Worm (Caenorhabditis elegans) whole organism, L4 larva: ENCODE measurements around the gene T05H4.3.

Source experiments
- D1046.2 ChIP-seq: fragments of 200-800 bp; sonication (Bioruptor generic); IDR thresholded peaks from 2 replicates; pipeline ENCODE4 v1.3.6; 2022; ENCODE audit warnings: missing genetic modification characterization, missing compliant biosample characterization
- F44E2.7 ChIP-seq: fragments of 200-800 bp; sonication (Bioruptor generic); IDR thresholded peaks from 2 replicates; pipeline ENCODE4 v2.1.2; 2022; ENCODE audit warnings: missing genetic modification characterization, missing compliant biosample characterization
- F49E8.2 ChIP-seq: sonication (generic microtip); optimal IDR thresholded peaks from 2 replicates; lab custom pipeline; 2016; ENCODE audit warnings: missing compliant biosample characterization, mild to moderate bottlenecking, missing genetic modification characterization, borderline replicate concordance
- Y48G9A.11 ChIP-seq: fragments of 200-800 bp; sonication (Bioruptor generic); IDR thresholded peaks from 2 replicates; pipeline ENCODE4 v1.3.6; 2022; ENCODE audit warnings: missing genetic modification reagents, missing genetic modification characterization, missing compliant biosample characterization
- Y75B8A.6 ChIP-seq: fragments of 200-800 bp; sonication (Bioruptor generic); IDR thresholded peaks from 2 replicates; pipeline ENCODE4 v1.3.6; 2022; ENCODE audit warnings: missing genetic modification reagents, missing genetic modification characterization, missing compliant biosample characterization
- ZK337.2 ChIP-seq: fragments of 200-800 bp; sonication (Bioruptor generic); IDR thresholded peaks from 2 replicates; pipeline ENCODE4 v1.3.6; 2022; ENCODE audit warnings: missing genetic modification reagents, missing genetic modification characterization, missing compliant biosample characterization
- aha-1 ChIP-seq: fragments of 150-350 bp; peaks from one replicate; lab custom pipeline; 2014; ENCODE audit warnings: missing biosample characterization, missing genetic modification characterization
- ama-1 ChIP-seq: fragments of 150-350 bp; optimal IDR thresholded peaks from 2 replicates; lab custom pipeline; 2014; ENCODE audit warnings: inconsistent platforms, mixed read lengths
- arid-1 ChIP-seq: fragments of 200-800 bp; sonication (Bioruptor generic); conservative IDR thresholded peaks from 2 replicates; pipeline ENCODE4 v1.3.6; 2022; ENCODE audit warnings: missing genetic modification reagents, missing genetic modification characterization, missing compliant biosample characterization
- ceh-82 ChIP-seq: sonication (generic microtip); optimal IDR thresholded peaks from 2 replicates; lab custom pipeline; 2017; ENCODE audit warnings: missing biosample characterization, missing genetic modification characterization
- ces-1 ChIP-seq: fragments of 150-350 bp; sonication (generic microtip); optimal IDR thresholded peaks from 4 replicates; lab custom pipeline; 2014; ENCODE audit warnings: missing biosample characterization, missing genetic modification reagents, missing genetic modification characterization
- ctbp-1 ChIP-seq: fragments of 200-800 bp; sonication (Bioruptor generic); IDR thresholded peaks from 2 replicates; pipeline ENCODE4 v1.3.6; 2022; ENCODE audit warnings: missing genetic modification reagents, missing genetic modification characterization, missing compliant biosample characterization
- daf-16 ChIP-seq, 3 experiments: sonication (generic microtip); optimal IDR thresholded peaks; 2 replicates each; lab custom pipeline; 2016 to 2017; ENCODE audit warnings: missing genetic modification characterization in 3 of 3, missing genetic modification reagents in 3 of 3, mild to moderate bottlenecking in 2 of 3, missing compliant biosample characterization in 2 of 3, missing biosample characterization in 1 of 3, moderate library complexity in 1 of 3
- daf-19 ChIP-seq: fragments of 200-800 bp; sonication (Bioruptor generic); conservative IDR thresholded peaks from 2 replicates; pipeline ENCODE4 v1.3.6; 2022; ENCODE audit warnings: missing genetic modification characterization, missing compliant biosample characterization
- dmd-6 ChIP-seq: fragments of 200-800 bp; sonication (Bioruptor generic); IDR thresholded peaks from 2 replicates; pipeline ENCODE4 v1.3.6; 2022; ENCODE audit warnings: missing genetic modification reagents, missing genetic modification characterization, missing compliant biosample characterization
- dpl-1 ChIP-seq: fragments of 150-350 bp; optimal IDR thresholded peaks from 2 replicates; lab custom pipeline; 2014; ENCODE audit warnings: missing biosample characterization, missing genetic modification reagents, missing genetic modification characterization
- dve-1 ChIP-seq: sonication (generic microtip); optimal IDR thresholded peaks from 2 replicates; lab custom pipeline; 2017; ENCODE audit warnings: antibody characterized with exemption, mild to moderate bottlenecking, missing genetic modification characterization, missing compliant biosample characterization; ENCODE audit not compliant: insufficient read depth
- egl-43 ChIP-seq: fragments of 200-800 bp; sonication (Bioruptor generic); IDR thresholded peaks from 2 replicates; pipeline ENCODE4 v1.3.6; 2022; ENCODE audit warnings: missing genetic modification reagents, missing genetic modification characterization, missing compliant biosample characterization
- hif-1 ChIP-seq, 2 experiments: sonication (generic microtip); optimal IDR thresholded peaks; 2 replicates each; lab custom pipeline; 2016 to 2017; ENCODE audit warnings: missing compliant biosample characterization in 2 of 2, missing genetic modification characterization in 2 of 2, missing genetic modification reagents in 2 of 2, missing genotype in 2 of 2, mild to moderate bottlenecking in 1 of 2
- hlh-30 ChIP-seq: sonication (generic microtip); optimal IDR thresholded peaks from 2 replicates; lab custom pipeline; 2017; ENCODE audit warnings: antibody characterized with exemption, mild to moderate bottlenecking, missing genetic modification characterization, missing compliant biosample characterization; ENCODE audit not compliant: insufficient read depth
- hmg-1.1 ChIP-seq: fragments of 200-800 bp; sonication (Bioruptor generic); IDR thresholded peaks from 2 replicates; pipeline ENCODE4 v1.3.6; 2022; ENCODE audit warnings: missing genetic modification reagents, missing genetic modification characterization, missing compliant biosample characterization
- mdl-1 ChIP-seq, 2 experiments: fragments of 150-350 bp in 1 of 2; sonication (generic microtip) in 1 of 2; optimal IDR thresholded peaks; 2 replicates each; lab custom pipeline; 2014 to 2017; ENCODE audit warnings: missing biosample characterization in 2 of 2, missing genetic modification characterization in 2 of 2
- mep-1 ChIP-seq: fragments of 150-350 bp; sonication (generic microtip); optimal IDR thresholded peaks from 3 replicates; lab custom pipeline; 2014; ENCODE audit warnings: missing biosample characterization, missing genetic modification characterization
- mes-2 ChIP-seq: sonication (generic microtip); optimal IDR thresholded peaks from 2 replicates; lab custom pipeline; 2016; ENCODE audit warnings: missing genotype, mild to moderate bottlenecking, missing genetic modification characterization, missing compliant biosample characterization; ENCODE audit not compliant: poor library complexity, severe bottlenecking
- mxl-3 ChIP-seq: fragments of 200-800 bp; sonication (Bioruptor generic); optimal IDR thresholded peaks from 2 replicates; lab custom pipeline; 2018; ENCODE audit warnings: mild to moderate bottlenecking, missing genetic modification characterization, missing compliant biosample characterization
- nhr-28 ChIP-seq: fragments of 150-350 bp; optimal IDR thresholded peaks from 2 replicates; lab custom pipeline; 2014; ENCODE audit warnings: missing biosample characterization, missing genetic modification characterization
- pha-4 ChIP-seq, 2 experiments: fragments of 150-350 bp in 1 of 2; fragments of 200-800 bp in 1 of 2; sonication (Bioruptor generic) in 1 of 2; IDR thresholded peaks in 1 of 2; optimal IDR thresholded peaks in 1 of 2; 2 replicates each; pipeline versions ENCODE4 v1.3.6 to Lab custom; 2014 to 2022; ENCODE audit warnings: missing genetic modification characterization in 2 of 2, missing genetic modification reagents in 2 of 2, missing biosample characterization in 1 of 2, missing compliant biosample characterization in 1 of 2
- php-3 ChIP-seq: fragments of 200-800 bp; sonication (Bioruptor generic); IDR thresholded peaks from 2 replicates; pipeline ENCODE4 v1.3.6; 2022; ENCODE audit warnings: missing genetic modification reagents, missing genetic modification characterization, missing compliant biosample characterization
- snpc-4 ChIP-seq: fragments of 150-350 bp; optimal IDR thresholded peaks from 2 replicates; lab custom pipeline; 2014; ENCODE audit warnings: missing biosample characterization, missing genetic modification characterization
- spr-1 ChIP-seq: sonication (generic microtip); optimal IDR thresholded peaks from 2 replicates; lab custom pipeline; 2016; ENCODE audit warnings: mild to moderate bottlenecking, missing genetic modification characterization, missing compliant biosample characterization
- unc-62 ChIP-seq, 3 experiments: fragments of 150-350 bp in 1 of 3; sonication (generic microtip); optimal IDR thresholded peaks in 2 of 3; peaks in 1 of 3; 1 replicate in 1 of 3; 2 replicates in 2 of 3; lab custom pipeline; 2014 to 2017; ENCODE audit warnings: missing biosample characterization in 3 of 3, missing genetic modification characterization in 3 of 3, missing genetic modification reagents in 3 of 3, missing genotype in 1 of 3
- zfp-2 ChIP-seq: sonication (generic microtip); optimal IDR thresholded peaks from 2 replicates; lab custom pipeline; 2016; ENCODE audit warnings: mild to moderate bottlenecking, missing genetic modification characterization, missing compliant biosample characterization
- zip-11 ChIP-seq: fragments of 200-800 bp; sonication (Bioruptor generic); IDR thresholded peaks from 2 replicates; pipeline ENCODE4 v1.3.6; 2022; ENCODE audit warnings: missing genetic modification characterization, missing compliant biosample characterization
- ztf-11 ChIP-seq: fragments of 150-350 bp; optimal IDR thresholded peaks from 2 replicates; lab custom pipeline; 2014; ENCODE audit warnings: missing biosample characterization, missing genetic modification characterization
- ztf-7 ChIP-seq: fragments of 150-350 bp; optimal IDR thresholded peaks from 2 replicates; lab custom pipeline; 2014; ENCODE audit warnings: missing biosample characterization, missing genetic modification characterization

T05H4.3 gene

ce11 chrV:6450129-6451011 lies 8.2 kb downstream of the T05H4.3 start, which contains the start of gene acl-8 (continued):
- TF ChIP-seq D1046.2 = no peak
- peak; percentile 51 for TF ChIP-seq mxl-3 (GFP tag; lab: Kevin White, UChicago)
- TF ChIP-seq dve-1 (tag; lab: Kevin White, UChicago) = peak; percentile 34
- peak; percentile 69 for TF ChIP-seq dmd-6 (GFP tag; lab: Robert Waterston, UW)
- no peak for TF ChIP-seq daf-16 (GFP tag; optimal IDR thresholded peaks at IDR 0.05; lab: Kevin White, UChicago)
- TF ChIP-seq daf-16 (tag; optimal IDR thresholded peaks at IDR 0.05; lab: Kevin White, UChicago) = peak; percentile 61
- TF ChIP-seq pha-4 (GFP tag; IDR thresholded peaks at IDR 0.05; lab: Robert Waterston, UW) = no peak
- TF ChIP-seq pha-4 (tag; optimal IDR thresholded peaks at IDR 0.05; lab: Kevin White, UChicago) = peak; percentile 19
- no peak for TF ChIP-seq Y75B8A.6 (GFP tag; lab: Robert Waterston, UW)

- TF ChIP-seq ztf-11 (tag; lab: Kevin White, UChicago) = no peak
- TF ChIP-seq ZK337.2 (GFP tag; lab: Robert Waterston, UW) = no peak
- peak; percentile 57 for TF ChIP-seq Y48G9A.11
- TF ChIP-seq ctbp-1 (GFP tag; lab: Robert Waterston, UW) = no peak
- peak; percentile 3 for TF ChIP-seq ama-1 (lab: Kevin White, UChicago)
- TF ChIP-seq, all 104 proteins: peak for 2
These were observed 11.0 kb downstream of the T05H4.3 start, which contains the start of gene acl-9 for ce11 chrV:6453122-6453521. Gene acl-9 (plus strand): TSS chrV:6453226.

ce11 chrV:6456903-6457302 lies 14.8 kb downstream of the T05H4.3 start:
- TF ChIP-seq aha-1 (tag; lab: Kevin White, UChicago) (peak; percentile 96), egl-43 (GFP tag; lab: Robert Waterston, UW) (no peak)

ce11 chrV:6458302-6458998 lies 16.3 kb downstream of the T05H4.3 start:
- TF ChIP-seq aha-1 (tag; lab: Kevin White, UChicago) (peak; percentile 2), Y48G9A.11 (no peak), mes-2 (tag; lab: Kevin White, UChicago) (peak; percentile 50), unc-62 (GFP tag; optimal IDR thresholded peaks at IDR 0.05 in 1 of 2; lab: Kevin White, UChicago) (peak in 1 of 2 experiments; percentile 86), unc-62 (tag; optimal IDR thresholded peaks at IDR 0.05; lab: Kevin White, UChicago) (no peak), dve-1 (tag; lab: Kevin White, UChicago) (peak; percentile 12), arid-1 (no peak), mdl-1 (tag; optimal IDR thresholded peaks at IDR 0.05; lab: Kevin White, UChicago) (peak in 1 of 2 experiments; percentile 16)

ce11 chrV:6461250-6461649 lies 19.1 kb downstream of the T05H4.3 start:
- peak; percentile 63 for TF ChIP-seq hlh-30 (tag; lab: Kevin White, UChicago)
- peak; percentile 24; the same call in 1 of the 2 replicates for TF ChIP-seq dmd-6 (GFP tag; lab: Robert Waterston, UW)
- TF ChIP-seq php-3 = peak; percentile 69; the same call in 1 of the 2 replicates
- no peak for TF ChIP-seq zip-11 (GFP tag; lab: Robert Waterston, UW)

ce11 chrV:6462606-6463005 lies 20.5 kb downstream of the T05H4.3 start:
- TF ChIP-seq F49E8.2 (tag; lab: Kevin White, UChicago) (no peak), ceh-82 (tag; lab: Kevin White, UChicago) (no peak), php-3 (0 out of 2 replicates have a peak, but pooled peaks have one; percentile 31), nhr-28 (tag; lab: Kevin White, UChicago) (peak; percentile 76), aha-1 (tag; lab: Kevin White, UChicago) (peak; percentile 18), hif-1 (tag; optimal IDR thresholded peaks at IDR 0.05; lab: Kevin White, UChicago) (no peak), ztf-7 (tag; lab: Kevin White, UChicago) (no peak), hlh-30 (tag; lab: Kevin White, UChicago) (peak; percentile 73), dve-1 (tag; lab: Kevin White, UChicago) (peak; percentile 27), spr-1 (no peak), mep-1 (tag; lab: Kevin White, UChicago) (peak; percentile 7), snpc-4 (tag; lab: Kevin White, UChicago) (no peak), daf-19 (no peak), zfp-2 (no peak), dpl-1 (GFP tag; lab: Kevin White, UChicago) (peak; percentile 32), hmg-1.1 (GFP tag; lab: Robert Waterston, UW) (no peak), ces-1 (GFP tag; lab: Kevin White, UChicago) (no peak), F44E2.7 (GFP tag; lab: Robert Waterston, UW) (no peak)
